Fruit fly (Drosophila melanogaster): ENCODE measurements around the gene Tpc1.

Tpc1 gene

DNA sequence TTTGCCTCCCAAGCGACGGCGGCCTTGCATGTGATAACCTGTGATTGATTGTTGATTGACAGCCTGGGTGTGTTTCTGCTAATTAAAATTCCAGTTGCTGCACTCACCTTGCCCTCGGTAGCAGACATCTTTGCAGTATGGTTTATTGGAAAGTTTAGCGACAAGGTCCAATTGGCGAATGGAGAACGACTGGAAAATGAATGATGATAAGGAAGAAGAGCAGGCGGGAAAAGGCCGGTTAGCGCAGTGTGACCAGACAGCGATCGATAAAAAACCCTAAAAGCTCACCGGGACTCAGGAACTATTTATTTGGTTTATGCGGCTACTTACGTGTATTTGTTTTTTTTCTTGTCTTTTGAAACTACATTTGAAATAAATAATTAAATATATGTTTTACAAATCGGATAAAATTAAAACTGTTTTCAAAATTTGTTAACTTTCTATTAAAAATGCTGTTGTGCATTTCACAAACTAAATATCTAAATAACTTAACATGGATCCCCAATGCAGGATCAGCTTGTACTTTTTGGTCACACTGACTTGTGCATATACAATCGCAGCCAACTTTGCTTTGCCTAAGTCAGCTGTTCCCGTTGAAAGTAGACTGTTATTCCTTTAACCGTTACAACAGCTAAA lies 9.7 kb downstream of the Tpc1 start, which contains the start of gene Fdh (continued):
- peak; percentile 66 for TF ChIP-seq CG9727 (GFP tag; optimal IDR thresholded peaks at IDR 0.05)
- TF ChIP-seq sna (GFP tag; IDR thresholded peaks at IDR 0.05; ENCODE audit: partially characterized antibody) = no peak
- peak; percentile 30 for TF ChIP-seq MTF-1 (GFP tag; optimal IDR thresholded peaks at IDR 0.05; ENCODE audit: borderline replicate concordance)
- no peak for TF ChIP-seq CG17568 (GFP tag; optimal IDR thresholded peaks at IDR 0.05)
- no peak for TF ChIP-seq Atf3 (GFP tag; optimal IDR thresholded peaks at IDR 0.05)
- TF ChIP-seq Hey (tag; optimal IDR thresholded peaks at IDR 0.05) = no peak
- TF ChIP-seq hkb (optimal IDR thresholded peaks at IDR 0.05) = peak; percentile 16
- TF ChIP-seq hkb (GFP tag; IDR thresholded peaks at IDR 0.05) = peak; percentile 27; the same call in 1 of the 2 replicates
- TF ChIP-seq H15 (GFP tag; IDR thresholded peaks at IDR 0.05) = no peak
- TF ChIP-seq H2.0 (GFP tag; IDR thresholded peaks at IDR 0.05) = no peak
- no peak for TF ChIP-seq bigmax (GFP tag; optimal IDR thresholded peaks at IDR 0.05)
- peak; percentile 40 for TF ChIP-seq exex (tag; optimal IDR thresholded peaks at IDR 0.05)
- TF ChIP-seq CG34376 (GFP tag; optimal IDR thresholded peaks at IDR 0.05) = peak; percentile 52
- TF ChIP-seq Adf1 (GFP tag; IDR thresholded peaks at IDR 0.05) = no peak
- TF ChIP-seq cad (GFP tag; optimal IDR thresholded peaks at IDR 0.05) = no peak
- TF ChIP-seq CG11093 (GFP tag; IDR thresholded peaks at IDR 0.05) = no peak
- no peak for TF ChIP-seq z (GFP tag; IDR thresholded peaks at IDR 0.05)
- TF ChIP-seq vnd (GFP tag; IDR thresholded peaks at IDR 0.05; ENCODE audit: partially characterized antibody) = no peak
- TF ChIP-seq CG3995 (GFP tag; optimal IDR thresholded peaks at IDR 0.05) = peak; percentile 31
- TF ChIP-seq CG2120 (GFP tag; optimal IDR thresholded peaks at IDR 0.05) = peak; percentile 46
- TF ChIP-seq CG3847 (GFP tag; IDR thresholded peaks at IDR 0.05) = no peak
- peak; percentile 21 for TF ChIP-seq ems (GFP tag; optimal IDR thresholded peaks at IDR 0.05)
- TF ChIP-seq twi (tag; optimal IDR thresholded peaks at IDR 0.05) = peak; percentile 47
- no peak for TF ChIP-seq CG14667 (GFP tag; IDR thresholded peaks at IDR 0.05)
- TF ChIP-seq Camta (GFP tag; optimal IDR thresholded peaks at IDR 0.05) = peak; percentile 32
- TF ChIP-seq caup (GFP tag; optimal IDR thresholded peaks at IDR 0.05; ENCODE audit: severe bottlenecking) = peak; percentile 24
- no peak for TF ChIP-seq CG15073 (GFP tag; optimal IDR thresholded peaks at IDR 0.05)
- peak; percentile 54 for TF ChIP-seq CG3281 (GFP tag; optimal IDR thresholded peaks at IDR 0.05)
- peak; percentile 69 for TF ChIP-seq Xrp1 (GFP tag; IDR thresholded peaks at IDR 0.05)
- peak; percentile 29 for TF ChIP-seq CG3065 (GFP tag; optimal IDR thresholded peaks at IDR 0.05)
- no peak for TF ChIP-seq CG16815 (GFP tag; optimal IDR thresholded peaks at IDR 0.05)
- TF ChIP-seq CG10431 (GFP tag; optimal IDR thresholded peaks at IDR 0.05) = peak; percentile 45
- no peak for TF ChIP-seq Hand (GFP tag; optimal IDR thresholded peaks at IDR 0.05)
- TF ChIP-seq Dek (tag; optimal IDR thresholded peaks at IDR 0.05) = peak; percentile 60
- no peak for TF ChIP-seq CTCF (GFP tag; optimal IDR thresholded peaks at IDR 0.05)
- TF ChIP-seq CG32767 (GFP tag; IDR thresholded peaks at IDR 0.05) = 0 out of 2 replicates have a peak, but pooled peaks have one; percentile 14
- TF ChIP-seq nau (GFP tag; optimal IDR thresholded peaks at IDR 0.05) = peak; percentile 49
- TF ChIP-seq HLH54F (GFP tag; optimal IDR thresholded peaks at IDR 0.05) = no peak
- peak; percentile 79 for TF ChIP-seq dmrt11E (tag; optimal IDR thresholded peaks at IDR 0.05)
- TF ChIP-seq CG7745 (tag; optimal IDR thresholded peaks at IDR 0.05) = no peak
- TF ChIP-seq tgo (GFP tag; IDR thresholded peaks at IDR 0.05) = peak; percentile 41; the same call in 2 of the 3 replicates
- no peak for TF ChIP-seq Doc3 (GFP tag; IDR thresholded peaks at IDR 0.05; ENCODE audit: partially characterized antibody)
- no peak for TF ChIP-seq CG6272 (GFP tag; IDR thresholded peaks at IDR 0.05)
- TF ChIP-seq gsb-n (tag; optimal IDR thresholded peaks at IDR 0.05) = peak; percentile 43
- TF ChIP-seq stc (GFP tag; IDR thresholded peaks at IDR 0.05) = peak; percentile 12; the same call in 1 of the 2 replicates
- TF ChIP-seq CG8388 (GFP tag; optimal IDR thresholded peaks at IDR 0.05) = peak; percentile 61
- TF ChIP-seq dimm (GFP tag; IDR thresholded peaks at IDR 0.05) = no peak
- TF ChIP-seq Asciz (GFP tag; optimal IDR thresholded peaks at IDR 0.05) = peak; percentile 64
- no peak for TF ChIP-seq usp (GFP tag; optimal IDR thresholded peaks at IDR 0.05)
- peak; percentile 30 for TF ChIP-seq CG9817 (tag; optimal IDR thresholded peaks at IDR 0.05)
- no peak for TF ChIP-seq CG9876 (GFP tag; optimal IDR thresholded peaks at IDR 0.05)
